Fruit fly (Drosophila melanogaster): ENCODE data around the gene eIF4E1.

Gene eIF4E1

dm6 chr3L:9419328-9419727 lies 17.1 kb upstream of the eIF4E1 start (continued):
- TF ChIP-seq CG7271 (tag; optimal IDR thresholded peaks at IDR 0.05) (no peak), cad (GFP tag; optimal IDR thresholded peaks at IDR 0.05) (no peak), CG13894 (tag; optimal IDR thresholded peaks at IDR 0.05) (no peak), CG6689 (GFP tag; IDR thresholded peaks at IDR 0.05) (no peak), hbn (GFP tag; IDR thresholded peaks at IDR 0.05; ENCODE audit: partially characterized antibody) (no peak), D (optimal IDR thresholded peaks at IDR 0.05) (no peak), D (GFP tag; optimal IDR thresholded peaks at IDR 0.05) (no peak), CG18599 (GFP tag; optimal IDR thresholded peaks at IDR 0.05) (no peak), Ptx1 (GFP tag; IDR thresholded peaks at IDR 0.05) (0 out of 2 replicates have a peak, but pooled peaks have one; percentile 20), MBD-R2 (GFP tag; IDR thresholded peaks at IDR 0.05) (no peak), eve (GFP tag; optimal IDR thresholded peaks at IDR 0.05) (no peak), Ravus (GFP tag; IDR thresholded peaks at IDR 0.05) (no peak), bbx (GFP tag; IDR thresholded peaks at IDR 0.05; ENCODE audit: partially characterized antibody) (no peak), CG8089 (GFP tag; optimal IDR thresholded peaks at IDR 0.05) (no peak), bowl (GFP tag; IDR thresholded peaks at IDR 0.05) (no peak), HLH3B (GFP tag; IDR thresholded peaks at IDR 0.05) (0 out of 2 replicates have a peak, but pooled peaks have one; percentile 6), NfI (GFP tag; optimal IDR thresholded peaks at IDR 0.05) (no peak), CG2120 (GFP tag; optimal IDR thresholded peaks at IDR 0.05) (no peak), Dad (GFP tag; optimal IDR thresholded peaks at IDR 0.05) (no peak), CG7372 (GFP tag; IDR thresholded peaks at IDR 0.05) (no peak), ttk (GFP tag; IDR thresholded peaks at IDR 0.05) (0 out of 2 replicates have a peak, but pooled peaks have one; percentile 5), CG18262 (tag; optimal IDR thresholded peaks at IDR 0.05) (no peak), CG31441 (GFP tag; IDR thresholded peaks at IDR 0.05) (no peak), Antp (GFP tag; optimal IDR thresholded peaks at IDR 0.05) (no peak), org-1 (GFP tag; optimal IDR thresholded peaks at IDR 0.05) (no peak), gsb-n (tag; optimal IDR thresholded peaks at IDR 0.05) (no peak), scrt (GFP tag; optimal IDR thresholded peaks at IDR 0.05) (no peak), vvl (GFP tag; IDR thresholded peaks at IDR 0.05) (peak; percentile 46; the same call in 1 of the 2 replicates), CG10959 (GFP tag; IDR thresholded peaks at IDR 0.05) (no peak), z (GFP tag; IDR thresholded peaks at IDR 0.05) (no peak), Pdp1 (GFP tag; optimal IDR thresholded peaks at IDR 0.05) (peak in 1 of 2 experiments; percentile 71), kah (GFP tag; optimal IDR thresholded peaks at IDR 0.05) (no peak), CG13624 (GFP tag; optimal IDR thresholded peaks at IDR 0.05) (no peak), CG11093 (GFP tag; IDR thresholded peaks at IDR 0.05) (no peak), slbo (GFP tag; IDR thresholded peaks at IDR 0.05) (no peak), pan (optimal IDR thresholded peaks at IDR 0.05) (no peak), pan (GFP tag; optimal IDR thresholded peaks at IDR 0.05 in 1 of 2, IDR thresholded peaks at IDR 0.05 in 1 of 2) (peak in 1 of 2 experiments; percentile 64), MTF-1 (GFP tag; optimal IDR thresholded peaks at IDR 0.05; ENCODE audit: borderline replicate concordance) (no peak), Side (GFP tag; optimal IDR thresholded peaks at IDR 0.05) (no peak), HLH4C (GFP tag; IDR thresholded peaks at IDR 0.05; ENCODE audit: partially characterized antibody) (no peak), CG14441 (GFP tag; IDR thresholded peaks at IDR 0.05) (peak; percentile 40), CG12659 (GFP tag; optimal IDR thresholded peaks at IDR 0.05) (no peak), schlank (tag; optimal IDR thresholded peaks at IDR 0.05) (no peak), dimm (GFP tag; IDR thresholded peaks at IDR 0.05) (no peak), Eip74EF (GFP tag; optimal IDR thresholded peaks at IDR 0.05) (no peak), Sox102F (GFP tag; optimal IDR thresholded peaks at IDR 0.05) (peak; percentile 25), Ets97D (GFP tag; optimal IDR thresholded peaks at IDR 0.05) (no peak), h (optimal IDR thresholded peaks at IDR 0.05) (no peak), Bteb2 (GFP tag; optimal IDR thresholded peaks at IDR 0.05) (no peak), fd64A (GFP tag; optimal IDR thresholded peaks at IDR 0.05) (no peak), ara (GFP tag; IDR thresholded peaks at IDR 0.05) (no peak), ERR (GFP tag; optimal IDR thresholded peaks at IDR 0.05) (no peak)
